Fruit fly (Drosophila melanogaster) S2 (cell line): ENCODE measurements around the gene BuGZ.

Experiments
- CG8478 ChIP-seq: fragments of >200 bp; optimal IDR thresholded peaks from 2 replicates; lab custom pipeline; 2018
- CTCF ChIP-seq, 2 experiments: fragments of >200 bp; optimal IDR thresholded peaks; 2 replicates each; lab custom pipeline; 2018

DNA sequence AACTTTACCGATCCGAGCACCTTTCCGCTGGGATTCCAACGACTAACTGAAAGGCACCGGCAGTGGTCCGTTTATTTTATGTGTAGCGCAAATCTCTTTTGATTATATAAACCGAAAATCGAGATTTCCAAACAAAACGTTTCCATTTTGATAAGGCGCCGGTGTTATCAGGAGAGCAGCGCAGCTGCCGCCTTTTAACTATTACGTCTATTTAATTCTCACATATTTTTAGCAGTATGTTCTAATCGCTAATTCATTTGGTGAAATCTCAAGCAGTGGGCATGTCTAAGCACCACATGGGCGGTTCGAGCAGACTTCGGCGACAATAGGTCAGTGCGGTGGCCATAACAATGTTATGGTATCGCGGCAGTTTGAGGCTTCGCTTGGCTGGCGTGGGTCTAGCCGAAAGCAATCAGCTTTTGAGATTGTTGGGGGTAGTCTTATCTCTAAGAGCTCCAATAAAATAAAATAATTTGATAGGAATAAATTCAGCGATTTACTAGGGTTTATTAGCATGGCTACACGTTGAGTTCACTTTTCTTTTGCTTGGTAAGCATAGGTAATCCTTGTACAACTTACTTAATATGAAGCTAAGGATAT, 47.6 kb downstream of the BuGZ start, which contains the start of gene Cyt-b5-r:
- no peak for TF ChIP-seq CG8478 (lab: Kevin White, UChicago)
- no peak for TF ChIP-seq CTCF (optimal IDR thresholded peaks at IDR 0.05; lab: Kevin White, UChicago)
